Worm (Caenorhabditis elegans): ENCODE data around the gene B0303.11.

B0303.11 gene

DNA sequence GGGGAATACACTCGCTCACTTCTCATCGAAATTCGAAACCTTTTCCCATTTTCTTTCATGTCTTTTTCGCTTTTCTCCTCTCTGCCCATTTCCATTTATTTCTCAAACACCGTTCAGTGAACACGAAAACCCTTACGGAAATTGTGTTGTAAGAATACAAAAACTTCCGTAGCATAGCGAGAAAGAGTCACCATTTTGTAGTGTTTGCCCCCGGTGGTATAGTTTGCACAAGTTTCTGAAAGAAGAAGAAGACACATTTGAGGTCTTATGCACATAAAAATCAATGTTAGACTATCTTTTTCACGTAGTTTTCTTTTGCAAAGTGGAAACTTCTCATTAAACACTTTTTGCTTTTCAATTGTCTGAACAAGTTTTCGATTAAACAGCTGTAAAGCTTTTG is 8.9 kb upstream of the B0303.11 start:
- TF ChIP-seq pros-1 (tag; optimal IDR thresholded peaks at IDR 0.05) (no peak), C38D4.7 (GFP tag; optimal IDR thresholded peaks at IDR 0.05) (no peak), sdc-2 (tag; optimal IDR thresholded peaks at IDR 0.05) (no peak), unc-86 (tag; optimal IDR thresholded peaks at IDR 0.05) (no peak), ceh-31 (tag; optimal IDR thresholded peaks at IDR 0.05) (no peak), pag-3 (tag; optimal IDR thresholded peaks at IDR 0.05; ENCODE audit: borderline replicate concordance) (no peak), fax-1 (tag; optimal IDR thresholded peaks at IDR 0.05) (no peak), K09A11.1 (tag; optimal IDR thresholded peaks at IDR 0.05; ENCODE audit: insufficient read depth) (no peak), ceh-34 (tag; optimal IDR thresholded peaks at IDR 0.05) (no peak), ceh-18 (tag; optimal IDR thresholded peaks at IDR 0.05) (no peak), ttx-3 (tag; optimal IDR thresholded peaks at IDR 0.05) (no peak), ztf-16 (tag; optimal IDR thresholded peaks at IDR 0.05) (no peak), pax-1 (tag; optimal IDR thresholded peaks at IDR 0.05) (no peak), K02D7.2 (tag; optimal IDR thresholded peaks at IDR 0.05) (no peak), zip-5 (tag; optimal IDR thresholded peaks at IDR 0.05) (no peak)

DNA sequence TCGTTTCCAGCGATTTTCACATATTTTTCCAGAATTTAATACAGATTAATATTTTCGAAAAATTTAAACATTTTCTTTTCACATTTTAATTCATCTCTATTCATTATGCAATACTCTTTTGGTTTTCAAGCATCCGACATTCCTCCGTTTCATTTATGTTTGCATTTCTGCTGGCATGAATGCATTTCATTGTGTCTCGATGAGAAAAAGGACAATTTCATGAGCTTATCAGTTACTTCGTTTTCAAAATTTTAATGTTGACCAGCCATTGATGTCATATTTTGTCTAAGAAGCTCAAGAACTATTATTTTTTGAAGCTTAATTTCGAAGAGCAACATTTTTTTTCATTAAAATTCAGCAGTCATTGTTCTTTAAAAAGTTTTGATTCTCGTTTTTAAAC is 8.4 kb upstream of the B0303.11 start:
- no peak for TF ChIP-seq eyg-1 (tag; optimal IDR thresholded peaks at IDR 0.05)
- TF ChIP-seq nhr-232 (tag; optimal IDR thresholded peaks at IDR 0.05) = no peak
- no peak for TF ChIP-seq tbx-2 (tag; optimal IDR thresholded peaks at IDR 0.05)
- TF ChIP-seq ceh-34 (tag; optimal IDR thresholded peaks at IDR 0.05) = no peak
- TF ChIP-seq nfya-1 (tag; optimal IDR thresholded peaks at IDR 0.05) = no peak
- TF ChIP-seq pha-2 (tag; optimal IDR thresholded peaks at IDR 0.05) = no peak
- no peak for TF ChIP-seq nhr-11 (tag; optimal IDR thresholded peaks at IDR 0.05)

DNA sequence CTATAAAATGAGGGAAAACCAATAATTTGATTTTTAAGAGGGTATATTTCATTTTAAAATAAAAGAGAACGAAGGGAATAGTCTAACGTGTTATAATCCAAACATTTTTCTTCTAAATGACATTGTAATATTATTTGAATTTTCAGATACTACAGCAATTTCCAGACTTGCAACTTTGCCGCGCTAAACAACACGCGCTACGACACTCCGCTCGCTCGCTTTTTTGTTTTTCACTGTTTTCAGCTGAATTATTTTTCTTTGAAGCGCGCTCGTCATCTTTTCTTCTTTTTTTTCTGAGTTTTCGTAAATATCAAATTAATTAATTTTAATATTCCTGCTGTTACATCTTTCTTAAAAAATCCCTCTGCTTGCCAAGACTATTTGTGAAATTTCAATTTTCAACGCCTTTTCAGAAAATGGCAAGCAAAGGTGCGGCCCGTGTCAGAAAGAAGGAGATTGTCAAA is 7.1 kb upstream of the B0303.11 start, which contains the start of gene mrpl-11:
Gene mrpl-11 (plus strand): TSS at position 414 of the 464 bp plus-strand sequence.
- TF ChIP-seq madf-2 (tag; optimal IDR thresholded peaks at IDR 0.05) (no peak), sox-2 (GFP tag; IDR thresholded peaks at IDR 0.05) (no peak), F13H6.1 (tag; optimal IDR thresholded peaks at IDR 0.05) (no peak), gmeb-2 (tag; optimal IDR thresholded peaks at IDR 0.05) (no peak), nhr-11 (tag; optimal IDR thresholded peaks at IDR 0.05) (no peak), rnt-1 (tag; optimal IDR thresholded peaks at IDR 0.05) (no peak), unc-42 (tag; optimal IDR thresholded peaks at IDR 0.05) (no peak), ztf-16 (tag; optimal IDR thresholded peaks at IDR 0.05) (no peak), K09A11.1 (tag; optimal IDR thresholded peaks at IDR 0.05; ENCODE audit: insufficient read depth) (no peak), hlh-13 (GFP tag; optimal IDR thresholded peaks at IDR 0.05) (no peak)

DNA sequence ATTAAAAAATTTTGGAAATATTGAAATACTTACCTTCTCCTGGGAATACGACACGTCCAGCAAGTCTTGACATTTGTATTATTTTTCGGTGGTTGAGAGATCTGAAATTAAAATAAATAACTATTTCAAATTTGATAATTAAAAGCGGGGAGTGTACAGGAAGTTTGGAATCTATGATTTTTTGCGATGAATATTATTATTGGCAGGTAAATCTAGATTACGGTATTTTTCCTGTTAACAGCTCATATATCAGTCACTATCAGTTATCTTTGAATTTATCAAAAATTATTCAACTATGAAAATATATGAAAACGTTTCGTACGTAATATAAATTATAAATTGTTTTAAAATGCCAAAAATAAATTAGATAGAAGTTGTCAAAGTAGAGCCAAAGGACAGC is 5.9 kb upstream of the B0303.11 start, which contains the start of gene B0303.14:
Gene B0303.14 (minus strand): TSS at position 101 of the 400 bp plus-strand sequence.
- TF ChIP-seq gmeb-2 (tag; optimal IDR thresholded peaks at IDR 0.05) (no peak), ahr-1 (tag; optimal IDR thresholded peaks at IDR 0.05) (no peak), ref-2 (tag; optimal IDR thresholded peaks at IDR 0.05) (no peak), dve-1 (tag; optimal IDR thresholded peaks at IDR 0.05) (no peak), nfya-1 (tag; optimal IDR thresholded peaks at IDR 0.05) (no peak), fkh-6 (tag; optimal IDR thresholded peaks at IDR 0.05) (no peak), che-1 (tag; optimal IDR thresholded peaks at IDR 0.05) (no peak), ceh-31 (tag; optimal IDR thresholded peaks at IDR 0.05) (no peak), ztf-16 (tag; optimal IDR thresholded peaks at IDR 0.05) (no peak), K09A11.1 (tag; optimal IDR thresholded peaks at IDR 0.05; ENCODE audit: insufficient read depth) (no peak), hlh-15 (tag; optimal IDR thresholded peaks at IDR 0.05) (no peak), ceh-45 (GFP tag; IDR thresholded peaks at IDR 0.05) (no peak)

DNA sequence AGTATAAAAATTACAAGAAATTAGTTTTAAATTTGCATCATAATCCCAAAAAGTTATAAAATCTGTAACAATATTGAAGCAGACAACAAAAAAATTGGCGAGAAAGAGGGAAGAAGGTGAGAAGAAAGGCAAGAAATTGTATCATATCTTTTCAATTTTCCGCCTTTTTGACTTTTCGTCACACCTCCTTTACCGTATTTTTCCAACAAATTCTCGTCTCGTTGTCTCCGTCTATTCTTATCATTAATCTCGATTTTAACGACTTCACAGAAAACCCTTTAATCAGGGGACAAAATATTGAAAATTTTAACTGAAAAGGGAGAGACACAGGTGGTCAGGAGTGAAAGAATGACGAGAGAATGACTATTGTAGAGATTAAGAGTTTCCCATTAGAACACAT is 2.8 kb upstream of the B0303.11 start:
- TF ChIP-seq ceh-24 (tag; optimal IDR thresholded peaks at IDR 0.05) (no peak), hlh-8 (tag; optimal IDR thresholded peaks at IDR 0.05) (no peak), hlh-30 (tag; optimal IDR thresholded peaks at IDR 0.05; ENCODE audit: insufficient read depth) (no peak), ets-4 (tag; optimal IDR thresholded peaks at IDR 0.05) (no peak), tbx-2 (tag; optimal IDR thresholded peaks at IDR 0.05) (no peak), dve-1 (tag; optimal IDR thresholded peaks at IDR 0.05) (no peak), ceh-9 (tag; optimal IDR thresholded peaks at IDR 0.05) (no peak), pax-1 (tag; optimal IDR thresholded peaks at IDR 0.05) (no peak), ztf-16 (tag; optimal IDR thresholded peaks at IDR 0.05) (no peak), sox-4 (tag; optimal IDR thresholded peaks at IDR 0.05) (no peak), pqm-1 (tag; optimal IDR thresholded peaks at IDR 0.05) (no peak), Y22D7AL.16 (tag; optimal IDR thresholded peaks at IDR 0.05) (no peak), sox-2 (GFP tag; IDR thresholded peaks at IDR 0.05) (no peak), ama-1 (optimal IDR thresholded peaks at IDR 0.05) (no peak), fkh-10 (GFP tag; optimal IDR thresholded peaks at IDR 0.05) (no peak), T23F11.4 (GFP tag; optimal IDR thresholded peaks at IDR 0.05) (no peak), odd-2 (tag; optimal IDR thresholded peaks at IDR 0.05) (no peak)

Data from whole organism, late embryonic.